Worm (Caenorhabditis elegans) whole organism, L3 larva: ENCODE measurements around the gene M05D6.3.

Experiments
- R02D3.7 ChIP-seq: fragments of 150-350 bp; optimal IDR thresholded peaks from 2 replicates; lab custom pipeline; 2014; ENCODE audit warnings: missing biosample characterization, missing genetic modification characterization
- aly-2 ChIP-seq: fragments of 150-350 bp; optimal IDR thresholded peaks from 2 replicates; lab custom pipeline; 2014; ENCODE audit warnings: missing biosample characterization, missing genetic modification characterization
- ama-1 ChIP-seq: fragments of 150-350 bp; optimal IDR thresholded peaks from 2 replicates; lab custom pipeline; 2018
- elt-2 ChIP-seq: sonication (generic microtip); optimal IDR thresholded peaks from 2 replicates; lab custom pipeline; 2016; ENCODE audit warnings: missing genetic modification reagents, mild to moderate bottlenecking, missing genetic modification characterization, missing compliant biosample characterization
- lin-15B ChIP-seq: fragments of 150-350 bp; optimal IDR thresholded peaks from 2 replicates; lab custom pipeline; 2014; ENCODE audit warnings: missing biosample characterization, missing genetic modification characterization
- skn-1 ChIP-seq: fragments of 150-350 bp; optimal IDR thresholded peaks from 2 replicates; lab custom pipeline; 2014; ENCODE audit warnings: missing biosample characterization, missing genetic modification characterization
- zag-1 ChIP-seq: fragments of 150-350 bp; optimal IDR thresholded peaks from 2 replicates; lab custom pipeline; 2014; ENCODE audit warnings: missing biosample characterization, missing genetic modification characterization
- ztf-11 ChIP-seq: fragments of 150-350 bp; optimal IDR thresholded peaks from 2 replicates; lab custom pipeline; 2014; ENCODE audit warnings: missing biosample characterization, missing genetic modification characterization

- no peak for TF ChIP-seq zag-1 (tag; lab: Kevin White, UChicago)
- TF ChIP-seq elt-2, result no peak
- no peak for TF ChIP-seq ztf-11 (tag; lab: Kevin White, UChicago)
- TF ChIP-seq aly-2, result no peak
- TF ChIP-seq R02D3.7 (tag; lab: Kevin White, UChicago), result no peak
- no peak for TF ChIP-seq lin-15B (tag; lab: Kevin White, UChicago)
- no peak for TF ChIP-seq skn-1
- no peak for TF ChIP-seq ama-1 (lab: Kevin White, UChicago)
These were observed 21.1 kb upstream of the M05D6.3 start, which contains the start of gene F22B5.5 for ce11 chrII:8454513-8454912.
